Worm (Caenorhabditis elegans) whole organism, early embryonic: ENCODE results near the gene T03F6.6.

Source experiments
- B0310.2 ChIP-seq: sonication (generic microtip); optimal IDR thresholded peaks from 2 replicates; lab custom pipeline; 2016; ENCODE audit warnings: mild to moderate bottlenecking, missing genetic modification characterization, missing compliant biosample characterization
- ama-1 ChIP-seq: fragments of 150-350 bp; optimal IDR thresholded peaks from 2 replicates; lab custom pipeline; 2014
- ceh-36 ChIP-seq: sonication (generic microtip); optimal IDR thresholded peaks from 2 replicates; lab custom pipeline; 2016; ENCODE audit warnings: missing genetic modification characterization, inconsistent platforms, missing compliant biosample characterization
- flt-1 ChIP-seq: fragments of 200-800 bp; sonication (Bioruptor generic); IDR thresholded peaks from 2 replicates; pipeline ENCODE4 v1.3.6; 2022; ENCODE audit warnings: missing genetic modification characterization, missing compliant biosample characterization
- hmg-4 ChIP-seq: fragments of 200-800 bp; sonication (Bioruptor generic); optimal IDR thresholded peaks from 2 replicates; lab custom pipeline; 2018; ENCODE audit warnings: mild to moderate bottlenecking, missing genetic modification characterization, missing compliant biosample characterization
- hnd-1 ChIP-seq: sonication (generic microtip); optimal IDR thresholded peaks from 2 replicates; lab custom pipeline; 2016; ENCODE audit warnings: missing genetic modification characterization, missing compliant biosample characterization
- pes-1 ChIP-seq: fragments of 200-800 bp; sonication (Bioruptor generic); IDR thresholded peaks from 2 replicates; pipeline ENCODE4 v1.3.6; 2022; ENCODE audit warnings: missing genetic modification reagents, missing genetic modification characterization, missing compliant biosample characterization
- tbx-11 ChIP-seq: fragments of 200-800 bp; sonication (Bioruptor generic); IDR thresholded peaks from 2 replicates; pipeline ENCODE4 v1.3.6; 2022; ENCODE audit warnings: missing genetic modification characterization, missing compliant biosample characterization
- tra-4 ChIP-seq: sonication (generic microtip); optimal IDR thresholded peaks from 2 replicates; lab custom pipeline; 2017; ENCODE audit warnings: missing genetic modification characterization, missing compliant biosample characterization

DNA sequence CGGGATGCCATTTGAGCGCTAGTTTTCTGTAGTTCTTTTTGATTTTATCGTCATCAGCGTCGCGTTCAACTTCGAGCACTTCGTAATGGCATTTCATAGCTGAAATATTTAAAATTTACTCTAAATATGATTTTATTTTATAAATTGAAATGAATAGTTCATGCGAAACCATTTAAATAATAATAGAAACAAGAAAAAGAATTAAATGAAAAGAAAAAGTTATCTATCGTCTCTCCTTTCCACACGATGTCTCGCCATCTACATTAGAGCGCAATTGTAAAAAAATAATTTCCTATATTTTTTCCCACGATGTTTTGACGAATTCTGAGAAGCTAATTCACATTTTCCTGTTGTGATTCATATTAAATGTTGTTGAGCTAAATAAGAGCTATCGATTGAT, 13.1 kb upstream of the T03F6.6 start, which contains the start of gene dnj-17:
- TF ChIP-seq ama-1 (lab: Kevin White, UChicago) (no peak), flt-1 (no peak), hmg-4 (GFP tag; lab: Kevin White, UChicago) (no peak), hnd-1 (no peak), tra-4 (tag; lab: Kevin White, UChicago) (no peak), pes-1 (GFP tag; lab: Robert Waterston, UW) (no peak), B0310.2 (tag; lab: Kevin White, UChicago) (no peak), ceh-36 (tag; lab: Kevin White, UChicago) (no peak), tbx-11 (GFP tag; lab: Robert Waterston, UW) (no peak)
